Fruit fly (Drosophila melanogaster) whole organism, prepupa: ENCODE measurements around the gene CHKov1.

ENCODE experiments used
- CG3032 ChIP-seq: fragments of 200-800 bp; optimal IDR thresholded peaks from 2 replicates; lab custom pipeline; 2019; ENCODE audit warnings: missing biosample characterization, mild to moderate bottlenecking, missing genetic modification characterization, moderate library complexity
- CG6163 ChIP-seq: fragments of 200-800 bp; sonication (Bioruptor generic); IDR thresholded peaks from 3 replicates; pipeline ENCODE4 v1.3.6; 2022; ENCODE audit warnings: missing biosample characterization, missing genetic modification characterization
- CG6276 ChIP-seq: fragments of 200-800 bp; sonication (Bioruptor generic); optimal IDR thresholded peaks from 2 replicates; lab custom pipeline; 2017; ENCODE audit warnings: missing biosample characterization, mild to moderate bottlenecking, missing genetic modification characterization
- CG6854 ChIP-seq: fragments of 200-800 bp; sonication (Bioruptor generic); optimal IDR thresholded peaks from 2 replicates; lab custom pipeline; 2017; ENCODE audit warnings: missing biosample characterization, mild to moderate bottlenecking, missing genetic modification characterization
- CG9139 ChIP-seq: fragments of 200-800 bp; sonication (Bioruptor generic); optimal IDR thresholded peaks from 3 replicates; lab custom pipeline; 2017; ENCODE audit warnings: missing biosample characterization, mild to moderate bottlenecking, missing genetic modification characterization
- Eip78C ChIP-seq: fragments of 200-800 bp; sonication (Bioruptor generic); peaks from one replicate; lab custom pipeline; 2016; ENCODE audit warnings: missing biosample characterization, missing genetic modification characterization
- dac ChIP-seq: fragments of 200-800 bp; sonication (Bioruptor generic); optimal IDR thresholded peaks from 2 replicates; lab custom pipeline; 2017; ENCODE audit warnings: missing biosample characterization, mild to moderate bottlenecking, missing genetic modification characterization
- esn ChIP-seq: fragments of 200-800 bp; sonication (Bioruptor generic); optimal IDR thresholded peaks from 2 replicates; lab custom pipeline; 2016; ENCODE audit warnings: missing biosample characterization, mild to moderate bottlenecking, missing genetic modification characterization, moderate library complexity
- fd85E ChIP-seq: fragments of 200-800 bp; sonication (Bioruptor generic); optimal IDR thresholded peaks from 3 replicates; lab custom pipeline; 2016; ENCODE audit warnings: missing biosample characterization, missing genetic modification characterization

- no peak for TF ChIP-seq Eip78C (GFP tag; lab: Kevin White, UChicago)
- no peak for TF ChIP-seq CG6276 (GFP tag; lab: Kevin White, UChicago)
- TF ChIP-seq CG6854, result no peak
- TF ChIP-seq dac, result no peak
- no peak for TF ChIP-seq CG3032 (tag; lab: Kevin White, UChicago)
- no peak for TF ChIP-seq CG9139
- no peak for TF ChIP-seq fd85E (GFP tag; lab: Kevin White, UChicago)
- TF ChIP-seq esn (GFP tag; lab: Kevin White, UChicago), result no peak
- no peak for TF ChIP-seq CG6163 (GFP tag; lab: Robert Waterston, UW)
Measured at dm6 chr3R:25300575-25300974, 28.5 kb downstream of the CHKov1 start, which contains the start of gene CG13659.
